Worm (Caenorhabditis elegans) whole organism, dauer: ENCODE measurements around the gene trpl-5.

Experiments
- unc-62 ChIP-seq: sonication (generic microtip); optimal IDR thresholded peaks from 2 replicates; lab custom pipeline; 2017; ENCODE audit warnings: missing biosample characterization, missing genetic modification reagents, missing genetic modification characterization

trpl-5 gene

DNA sequence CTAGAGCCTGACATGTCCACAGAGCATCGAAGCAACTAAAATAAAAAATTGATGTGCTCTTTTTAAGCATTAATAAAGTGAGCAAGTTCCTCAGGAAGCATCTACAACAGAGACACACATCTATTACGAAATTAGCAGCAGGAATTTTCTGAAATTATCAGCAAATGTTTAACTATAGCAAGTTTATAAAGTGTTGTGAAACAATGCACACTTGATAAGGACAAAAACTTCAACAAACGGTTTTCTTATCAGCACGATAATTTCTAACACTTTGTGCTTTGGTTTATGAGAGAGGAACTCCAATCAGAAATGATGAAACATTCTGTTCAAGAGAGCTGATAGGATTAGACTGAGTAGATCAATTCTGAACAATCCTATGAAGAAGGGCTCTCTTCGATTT is at the start of gene trpl-5:
Gene trpl-5, minus strand, starts transcription at position 32 of the 400 bp plus-strand sequence.
- no peak for TF ChIP-seq unc-62

DNA sequence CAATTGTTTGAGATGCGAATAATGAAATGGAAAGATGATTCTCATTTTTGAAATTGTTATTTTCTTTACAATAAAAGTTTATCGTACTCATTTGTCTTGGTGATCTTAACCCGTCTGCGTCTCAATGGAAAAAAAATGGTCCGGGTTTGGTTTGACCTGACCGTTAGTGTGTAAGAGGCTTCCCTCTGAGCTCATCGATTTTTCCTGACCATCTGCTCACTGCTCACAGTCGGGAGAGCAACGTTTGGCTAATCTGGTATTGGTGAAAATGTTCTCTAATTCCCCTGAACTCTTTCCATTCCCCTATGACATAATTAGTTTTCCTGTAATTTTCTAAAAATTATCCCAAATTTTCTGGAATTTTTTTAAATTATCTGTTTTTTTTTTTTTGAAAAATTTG is 48.5 kb upstream of the trpl-5 start:
- TF ChIP-seq unc-62 = no peak

ce11 chrII:2137235-2137634 is 46.8 kb upstream of the trpl-5 start, which contains the start of gene C40A11.4:
Gene C40A11.4, plus strand, starts transcription at chrII:2137422.
- TF ChIP-seq unc-62 = no peak

DNA sequence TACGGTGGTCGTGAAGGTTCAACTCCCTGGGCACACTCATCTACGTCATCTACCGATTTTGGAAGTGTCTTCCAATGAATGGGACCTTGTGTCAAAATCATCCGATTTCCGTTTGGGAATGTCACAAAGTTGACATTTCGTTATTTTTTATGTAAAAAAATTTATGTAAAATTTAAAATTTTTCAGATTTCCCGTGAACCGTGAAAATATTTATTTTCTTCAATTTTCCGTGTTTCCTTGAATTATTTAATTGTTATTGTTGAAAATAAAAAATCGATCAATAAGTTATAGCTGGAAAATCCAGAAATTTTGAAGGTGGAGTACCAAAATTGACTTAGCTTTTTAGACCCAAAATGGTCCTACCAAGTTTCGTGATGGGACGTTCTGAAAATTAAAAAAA is 45.2 kb upstream of the trpl-5 start, which contains the start of gene hpo-7:
Gene hpo-7, minus strand, starts transcription at position 101 of the 400 bp plus-strand sequence.
- TF ChIP-seq unc-62 = no peak

- no peak for TF ChIP-seq unc-62
Measured at ce11 chrII:2130770-2131169, 40.3 kb upstream of the trpl-5 start, which contains the start of gene sdz-28. Gene sdz-28, plus strand, starts transcription at chrII:2131070.

DNA sequence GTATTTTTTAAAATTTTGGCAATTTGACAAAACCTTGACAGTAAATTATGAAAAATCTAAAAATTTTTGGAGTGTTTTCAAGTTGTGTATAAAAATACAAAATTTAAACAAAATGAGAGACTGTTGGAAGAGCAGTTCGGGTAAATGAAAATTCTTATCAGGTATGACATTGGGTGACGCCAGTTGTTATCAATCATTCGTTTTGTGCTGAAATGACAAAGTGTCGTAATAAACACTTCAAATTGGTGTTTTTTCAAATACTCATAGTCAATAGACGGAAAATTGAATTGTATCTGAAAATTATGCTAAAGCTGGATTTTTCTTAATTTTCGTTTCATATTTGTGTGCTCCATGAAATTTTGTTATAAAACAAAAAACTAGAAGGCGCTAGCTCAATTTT is 32.3 kb upstream of the trpl-5 start:
- no peak for TF ChIP-seq unc-62

ce11 chrII:2122091-2122490 is 31.7 kb upstream of the trpl-5 start, which contains the start of gene math-37:
Gene math-37, minus strand, starts transcription at chrII:2122191.
- TF ChIP-seq unc-62 = no peak

DNA sequence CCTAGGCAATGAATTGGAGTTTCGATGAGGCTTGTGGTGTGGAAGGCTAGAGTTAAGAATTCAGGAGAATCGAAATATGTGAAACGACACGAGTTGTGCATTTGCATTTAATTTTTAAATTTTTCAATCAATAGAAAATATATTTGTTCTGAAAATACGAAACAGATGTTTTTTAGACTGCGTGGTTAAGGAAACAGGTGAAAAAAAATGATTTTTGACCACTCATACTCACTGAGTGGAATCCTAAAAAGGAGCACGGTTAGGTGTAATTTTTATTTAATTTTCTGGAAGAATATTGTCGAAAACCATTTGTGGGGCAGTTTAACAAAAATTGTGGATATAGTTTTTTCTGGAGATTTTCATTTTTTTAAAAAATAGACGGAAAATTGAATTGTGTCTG is 26.4 kb upstream of the trpl-5 start, which contains the start of gene srh-195:
Gene srh-195, minus strand, starts transcription at position 101 of the 400 bp plus-strand sequence.
- no peak for TF ChIP-seq unc-62

DNA sequence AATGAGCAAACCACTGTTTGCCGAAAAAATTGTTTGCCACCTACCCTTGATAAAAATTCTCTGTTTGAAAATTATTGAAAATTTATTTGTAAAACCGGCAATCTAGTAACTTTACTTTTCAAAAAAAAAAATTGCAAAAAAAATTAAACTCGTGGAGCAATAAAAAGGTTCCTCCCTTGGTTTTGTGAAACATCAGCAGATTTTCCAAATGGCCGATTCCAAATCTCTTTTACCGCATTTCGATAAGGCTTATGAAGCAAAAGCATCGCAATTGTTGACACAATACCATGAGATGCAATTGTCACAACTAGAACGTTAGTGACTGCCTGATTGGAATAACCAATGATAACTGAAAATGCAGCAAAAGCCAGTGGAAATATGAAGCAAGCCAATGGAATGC is 24.1 kb upstream of the trpl-5 start:
- TF ChIP-seq unc-62 = no peak

DNA sequence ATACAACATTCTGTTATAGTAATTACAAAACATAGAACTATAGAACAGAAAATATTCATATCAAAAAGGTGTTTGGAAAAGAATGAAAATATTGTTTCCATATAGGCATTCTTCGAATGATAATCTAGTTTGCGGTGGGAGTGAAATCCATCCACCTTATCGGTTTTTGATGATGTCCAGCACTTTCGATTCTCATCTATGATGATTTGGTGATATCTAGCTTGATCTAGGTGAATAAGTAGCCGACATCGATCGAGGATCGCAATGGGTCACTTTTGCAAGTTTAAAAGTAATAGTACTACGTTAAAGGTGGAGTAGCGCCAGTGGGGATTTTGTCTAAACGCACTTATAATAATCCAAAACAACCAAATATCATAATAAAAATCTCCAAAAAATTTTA is 22.5 kb upstream of the trpl-5 start, which contains the start of gene R52.6:
Gene R52.6, minus strand, starts transcription at position 101 of the 400 bp plus-strand sequence.
- no peak for TF ChIP-seq unc-62

DNA sequence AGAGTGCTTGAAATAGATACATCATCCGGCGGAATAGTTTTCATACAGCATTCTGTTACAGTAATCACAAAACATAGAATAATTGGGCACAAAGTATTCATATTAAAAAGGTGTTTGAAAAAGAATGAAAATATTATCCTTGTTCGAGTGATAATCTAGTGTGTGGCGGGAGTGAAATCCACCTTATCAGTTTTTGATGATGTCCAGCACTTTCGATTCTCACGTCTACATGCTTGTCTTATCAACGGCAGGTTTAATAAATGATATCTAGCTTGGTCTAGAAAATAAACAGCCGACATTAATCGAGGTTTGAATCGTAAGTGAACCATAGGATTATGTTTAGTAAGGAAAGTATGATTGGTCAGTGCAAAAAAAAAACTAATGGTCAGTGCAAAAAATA is 19.5 kb upstream of the trpl-5 start, which contains the start of gene R52.5:
Gene R52.5, minus strand, starts transcription at position 101 of the 400 bp plus-strand sequence.
- TF ChIP-seq unc-62 = no peak

DNA sequence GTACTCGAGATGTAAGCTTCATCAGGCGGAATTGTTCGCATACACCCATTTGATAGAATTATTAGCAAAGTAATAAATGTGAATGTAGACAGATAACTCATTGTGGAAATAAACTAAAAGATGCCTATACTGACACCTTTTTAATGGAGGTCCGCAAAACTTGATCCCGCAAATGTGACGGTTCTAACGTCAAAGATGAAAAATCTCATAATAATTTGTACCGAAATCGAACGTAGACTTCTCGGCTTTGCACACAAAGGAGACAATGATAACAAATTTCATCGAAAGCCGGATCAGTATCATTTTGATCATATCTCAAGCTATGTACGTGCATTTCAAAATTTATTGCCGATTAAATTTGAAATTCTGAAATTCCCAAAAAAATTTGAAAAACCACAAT is 17.9 kb upstream of the trpl-5 start, which contains the start of gene R52.4:
Gene R52.4, minus strand, starts transcription at position 101 of the 400 bp plus-strand sequence.
- TF ChIP-seq unc-62 = no peak

DNA sequence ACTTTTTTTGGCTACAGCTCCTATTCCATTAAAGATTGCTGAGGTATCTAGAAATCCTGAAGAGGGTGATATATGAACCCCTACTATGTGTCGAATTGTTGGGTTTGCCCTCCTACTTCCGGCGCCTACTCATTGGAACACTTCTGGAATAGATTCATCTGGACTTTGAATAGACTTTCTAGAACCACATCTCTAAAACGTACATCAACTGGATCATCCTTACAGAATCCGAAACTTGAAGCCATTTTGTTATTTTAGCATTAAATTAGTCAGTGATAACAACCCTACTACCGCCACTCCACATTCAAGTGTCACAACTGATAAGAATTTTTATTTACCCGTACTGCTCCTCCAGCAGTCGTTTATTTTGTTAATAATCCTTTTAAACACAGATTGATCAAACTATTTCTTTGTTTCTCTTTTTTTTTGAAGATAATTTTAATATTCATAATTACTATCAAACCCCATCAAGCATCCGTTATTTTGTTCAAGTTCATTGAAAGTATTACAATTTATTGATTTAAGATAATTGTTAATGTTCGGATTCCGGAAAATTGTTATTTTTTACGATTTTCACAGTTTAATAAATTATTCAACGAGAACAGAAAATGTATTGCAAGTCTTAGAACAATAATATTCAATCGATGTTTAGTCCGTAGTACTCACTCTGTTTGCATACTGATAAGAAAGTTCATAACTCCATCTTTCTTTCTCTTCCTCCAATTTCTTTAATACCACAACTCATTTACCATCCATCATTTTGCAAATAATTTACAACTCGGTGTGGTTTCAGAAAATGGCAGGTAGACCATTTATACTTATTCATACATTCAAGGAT is 8.9 kb upstream of the trpl-5 start, which contains the start of gene math-42:
Gene math-42, plus strand, starts transcription at position 788 of the 838 bp plus-strand sequence.
- no peak for TF ChIP-seq unc-62

- no peak for TF ChIP-seq unc-62
Measured at ce11 chrII:2094924-2095650, 4.7 kb upstream of the trpl-5 start, which contains the start of gene T16A1.2. Gene T16A1.2, plus strand, starts transcription at chrII:2095600.

ce11 chrII:2093456-2093926 is 3.1 kb upstream of the trpl-5 start, which contains the start of gene fbxb-37:
Gene fbxb-37, minus strand, starts transcription at chrII:2093876.
- no peak for TF ChIP-seq unc-62

ce11 chrII:2091972-2092371 is 1.5 kb upstream of the trpl-5 start, which contains the start of gene T16A1.10:
Gene T16A1.10, minus strand, starts transcription at chrII:2092094.
- TF ChIP-seq unc-62 = no peak

DNA sequence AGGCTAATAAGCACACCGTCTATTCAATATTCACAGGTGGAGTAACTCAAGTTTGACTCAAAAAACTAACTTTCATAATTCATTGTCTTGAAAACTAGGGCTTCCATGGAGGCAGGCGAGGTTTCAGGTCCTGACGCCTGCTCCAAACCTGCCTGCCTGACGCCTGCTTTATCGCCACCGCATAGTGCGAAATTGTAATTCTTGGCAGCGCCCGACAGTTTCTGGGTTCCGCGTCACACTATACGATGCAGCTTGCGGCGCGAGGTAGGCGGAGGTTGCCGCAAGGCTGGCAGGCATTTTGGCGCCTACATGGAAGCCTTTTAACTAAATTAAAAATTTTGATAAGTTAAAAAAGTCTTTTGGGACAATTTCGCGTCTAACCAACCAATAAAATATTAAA is 3.2 kb downstream of the trpl-5 start:
- no peak for TF ChIP-seq unc-62
